Worm (Caenorhabditis elegans) whole organism, early embryonic: ENCODE results near the gene srg-37.

Experiments used
- ama-1 ChIP-seq: fragments of 150-350 bp; optimal IDR thresholded peaks from 2 replicates; lab custom pipeline; 2014
- hmbx-1 ChIP-seq: sonication (generic microtip); optimal IDR thresholded peaks from 2 replicates; lab custom pipeline; 2016; ENCODE audit warnings: mild to moderate bottlenecking, missing genetic modification characterization, missing compliant biosample characterization

ce11 chrX:14228764-14229163 is 6.1 kb downstream of the srg-37 start:
- TF ChIP-seq hmbx-1 (no peak), ama-1 (no peak)
